Fruit fly (Drosophila melanogaster) Kc167 (cell line): Measurements from ENCODE around the gene gish.

Source experiments
- Myc ChIP-seq: fragments of >200 bp; optimal IDR thresholded peaks from 2 replicates; lab custom pipeline; 2017; ENCODE audit warnings: missing external identifiers
- Sin3A ChIP-seq: fragments of >200 bp; optimal IDR thresholded peaks from 2 replicates; lab custom pipeline; 2018; ENCODE audit warnings: missing external identifiers
- h ChIP-seq: fragments of >200 bp; optimal IDR thresholded peaks from 3 replicates; lab custom pipeline; 2018; ENCODE audit warnings: missing external identifiers
- insv ChIP-seq: fragments of >200 bp; optimal IDR thresholded peaks from 3 replicates; lab custom pipeline; 2018; ENCODE audit warnings: missing external identifiers
- psq ChIP-seq: fragments of >200 bp; optimal IDR thresholded peaks from 2 replicates; lab custom pipeline; 2017; ENCODE audit warnings: missing external identifiers
- ttk ChIP-seq: sonication (Bioruptor generic); optimal IDR thresholded peaks from 2 replicates; lab custom pipeline; 2017; ENCODE audit warnings: missing external identifiers

DNA sequence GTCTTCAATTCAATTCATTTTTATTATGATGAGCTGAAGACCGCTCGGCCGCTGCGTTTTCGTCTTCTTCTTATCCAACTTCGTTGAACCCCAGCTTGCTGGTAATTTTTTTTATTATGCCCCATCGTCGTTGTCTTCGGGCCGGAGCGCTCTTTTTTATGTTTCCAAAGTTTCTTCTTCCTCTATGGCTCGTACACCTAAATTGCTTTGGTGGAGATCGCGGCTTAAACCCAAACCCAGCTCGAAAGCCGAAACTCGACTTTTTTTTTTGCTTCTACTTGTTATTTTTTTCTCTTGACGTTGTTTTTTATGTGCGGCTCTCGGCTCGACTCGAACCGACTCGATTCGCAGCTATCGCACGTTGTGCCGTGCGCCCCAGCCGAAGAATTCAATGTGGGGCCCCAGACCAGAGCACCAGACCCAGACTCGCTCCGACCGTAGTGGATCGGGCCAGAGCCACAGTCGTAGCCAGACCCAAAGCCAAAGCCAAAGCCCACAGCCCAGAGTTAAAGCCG is 19.3 kb upstream of the gish start:
- TF ChIP-seq psq = no peak
- no peak for TF ChIP-seq insv (lab: Kevin White, UChicago)
- no peak for TF ChIP-seq h (lab: Kevin White, UChicago)
- TF ChIP-seq ttk (lab: Kevin White, UChicago) = no peak
- no peak for TF ChIP-seq Myc
- TF ChIP-seq Sin3A (lab: Kevin White, UChicago) = no peak
